Worm (Caenorhabditis elegans) whole organism, L4 larva: ENCODE data around the gene F59B10.2.
A peak's percentile ranks its signal among the peaks of the same experiment; 100 is the strongest.

Source experiments
- cey-2 ChIP-seq: sonication (generic microtip); optimal IDR thresholded peaks from 3 replicates; lab custom pipeline; 2017; ENCODE audit warnings: missing genetic modification characterization, mild to moderate bottlenecking, missing compliant biosample characterization, antibody characterized with exemption, borderline replicate concordance; ENCODE audit not compliant: insufficient read depth
- dmd-9 ChIP-seq: fragments of 200-800 bp; sonication (Bioruptor generic); IDR thresholded peaks from 2 replicates; pipeline ENCODE4 v1.3.6; 2022; ENCODE audit warnings: missing genetic modification reagents, missing genetic modification characterization, missing compliant biosample characterization
- egl-27 ChIP-seq: sonication (generic microtip); optimal IDR thresholded peaks from 3 replicates; lab custom pipeline; 2017; ENCODE audit warnings: missing biosample characterization, missing genetic modification reagents, missing genetic modification characterization
- fkh-10 ChIP-seq: fragments of 150-350 bp; optimal IDR thresholded peaks from 2 replicates; lab custom pipeline; 2014; ENCODE audit warnings: missing biosample characterization, missing genetic modification reagents, missing genetic modification characterization
- lin-13 ChIP-seq: fragments of 150-350 bp; optimal IDR thresholded peaks from 2 replicates; lab custom pipeline; 2014; ENCODE audit warnings: missing biosample characterization, missing genetic modification reagents, missing genetic modification characterization
- lin-15B ChIP-seq: fragments of 150-350 bp; sonication (generic microtip); optimal IDR thresholded peaks from 3 replicates; lab custom pipeline; 2014; ENCODE audit warnings: missing biosample characterization, missing genetic modification characterization
- nhr-11 ChIP-seq: fragments of 150-350 bp; optimal IDR thresholded peaks from 2 replicates; lab custom pipeline; 2014; ENCODE audit warnings: missing biosample characterization, missing genetic modification characterization
- nhr-28 ChIP-seq: fragments of 150-350 bp; optimal IDR thresholded peaks from 2 replicates; lab custom pipeline; 2014; ENCODE audit warnings: missing biosample characterization, missing genetic modification characterization
- nhr-77 ChIP-seq: fragments of 150-350 bp; optimal IDR thresholded peaks from 2 replicates; lab custom pipeline; 2014; ENCODE audit warnings: missing biosample characterization, missing genetic modification characterization
- sdz-12 ChIP-seq: fragments of 200-800 bp; sonication (Bioruptor generic); optimal IDR thresholded peaks from 2 replicates; lab custom pipeline; 2018; ENCODE audit warnings: mild to moderate bottlenecking, missing genetic modification characterization, missing compliant biosample characterization
- skn-1 ChIP-seq: fragments of 150-350 bp; optimal IDR thresholded peaks from 2 replicates; lab custom pipeline; 2014; ENCODE audit warnings: missing biosample characterization, missing genetic modification characterization
- tag-97 ChIP-seq: fragments of 200-800 bp; sonication (Bioruptor generic); IDR thresholded peaks from 2 replicates; pipeline ENCODE4 v1.3.6; 2022; ENCODE audit warnings: missing genetic modification characterization, missing compliant biosample characterization

DNA sequence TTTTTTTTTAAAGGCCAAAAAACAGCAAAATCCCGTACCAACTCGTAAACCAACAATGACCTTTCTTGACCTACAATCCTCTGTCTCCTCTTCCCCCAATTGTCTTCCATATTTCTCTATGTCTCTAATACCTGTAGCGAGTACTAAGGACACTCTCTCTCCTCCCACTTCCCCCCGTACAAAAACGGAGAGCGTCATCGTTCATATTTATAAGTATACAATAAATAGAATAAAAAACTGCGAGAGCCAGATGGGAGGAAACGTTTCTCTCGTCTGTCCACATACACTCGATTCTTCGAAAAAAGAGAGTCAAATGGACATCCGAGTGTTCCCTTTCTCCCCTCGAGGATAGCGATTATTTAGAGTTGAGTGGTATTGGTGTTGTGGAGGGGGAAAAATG, 4.9 kb downstream of the F59B10.2 start:
- TF ChIP-seq dmd-9 (GFP tag; lab: Robert Waterston, UW) (no peak), lin-15B (tag; lab: Kevin White, UChicago) (no peak), sdz-12 (no peak), cey-2 (no peak), nhr-77 (tag; lab: Kevin White, UChicago) (no peak), lin-13 (GFP tag; lab: Kevin White, UChicago) (no peak), fkh-10 (GFP tag; lab: Kevin White, UChicago) (no peak), tag-97 (GFP tag; lab: Robert Waterston, UW) (no peak), egl-27 (tag; lab: Kevin White, UChicago) (no peak), nhr-11 (tag; lab: Kevin White, UChicago) (no peak), nhr-28 (tag; lab: Kevin White, UChicago) (peak; percentile 13), skn-1 (tag; lab: Kevin White, UChicago) (no peak)
